Fruit fly (Drosophila melanogaster): Measurements from ENCODE around the gene CG31267.

DNA sequence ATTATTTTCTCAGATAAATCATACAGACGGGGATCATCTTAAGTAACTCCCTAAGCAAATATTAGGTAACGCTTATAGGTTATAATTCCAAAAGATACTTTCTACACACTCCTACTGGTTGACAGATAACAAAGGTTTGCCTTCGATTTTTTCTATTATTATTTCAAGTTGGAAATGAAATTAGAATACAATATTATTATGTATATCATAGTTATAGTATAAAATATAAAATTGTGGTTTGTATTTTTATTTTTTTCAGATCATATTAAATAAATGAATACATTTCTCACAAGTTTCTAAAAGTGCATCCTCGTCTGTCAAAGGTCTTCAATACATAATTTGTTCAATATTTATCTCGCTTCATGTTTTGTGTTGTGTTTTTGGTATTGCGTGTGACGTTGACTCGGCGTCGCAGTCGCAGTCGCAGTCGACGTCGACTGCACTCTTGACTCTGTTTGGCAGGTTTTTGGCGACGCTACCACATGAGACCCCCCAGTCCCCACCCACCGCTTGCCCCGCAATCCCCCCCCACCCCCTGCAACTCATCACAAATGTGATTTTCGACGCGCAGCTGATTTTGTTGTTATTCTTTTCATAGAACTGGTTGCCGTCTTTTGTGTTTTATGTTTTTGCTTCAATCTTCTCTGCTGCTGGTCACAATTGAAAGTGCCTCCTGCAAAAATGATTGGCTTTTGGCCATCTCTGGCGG, 11.0 kb upstream of the CG31267 start:
- TF ChIP-seq EcR (GFP tag; optimal IDR thresholded peaks at IDR 0.05) (no peak), Ets98B (GFP tag; IDR thresholded peaks at IDR 0.05) (no peak), CG17806 (tag; optimal IDR thresholded peaks at IDR 0.05) (no peak), D1 (tag; optimal IDR thresholded peaks at IDR 0.05) (no peak), CG14655 (GFP tag; optimal IDR thresholded peaks at IDR 0.05) (peak; percentile 36), Snoo (tag; optimal IDR thresholded peaks at IDR 0.05) (no peak)
